Worm (Caenorhabditis elegans): ENCODE measurements around the gene ttr-5.

DNA sequence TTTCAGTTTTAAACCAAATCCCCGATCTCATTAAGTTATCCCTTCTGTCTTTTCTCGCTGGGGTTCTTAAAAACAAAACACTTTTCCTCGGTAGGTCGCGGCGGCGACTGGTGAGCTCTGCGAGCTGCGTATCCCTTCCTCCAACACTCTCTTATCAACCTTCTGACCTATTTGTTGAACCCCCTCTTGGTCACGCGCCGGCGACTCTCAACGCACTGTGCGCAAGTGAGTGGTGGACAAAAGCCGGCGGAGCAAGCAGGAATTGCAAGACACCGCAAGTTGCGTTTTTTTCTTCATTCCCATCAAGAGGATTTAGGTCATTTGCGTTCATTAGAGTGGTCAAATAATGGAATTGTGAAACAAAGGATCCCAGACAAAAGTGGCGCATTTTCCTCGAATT lies 23.7 kb downstream of the ttr-5 start:
- no peak for TF ChIP-seq dao-5 (tag; optimal IDR thresholded peaks at IDR 0.05)
- TF ChIP-seq him-1 (tag; optimal IDR thresholded peaks at IDR 0.05) = no peak
- no peak for TF ChIP-seq W03F9.2 (tag; optimal IDR thresholded peaks at IDR 0.05)

All from whole organism, L4/young adult.